Fruit fly (Drosophila melanogaster) S2 (cell line): Measurements from ENCODE around the gene Tom40.

Source experiments
- CG8478 ChIP-seq: fragments of >200 bp; optimal IDR thresholded peaks from 2 replicates; lab custom pipeline; 2018
- CTCF ChIP-seq, 2 experiments: fragments of >200 bp; optimal IDR thresholded peaks; 2 replicates each; lab custom pipeline; 2018

Tom40 gene

dm6 chrX:7709708-7710438 lies 26.8 kb upstream of the Tom40 start:
- no peak for TF ChIP-seq CG8478

dm6 chrX:7710439-7711154 lies 26.1 kb upstream of the Tom40 start:
- TF ChIP-seq CG8478 = no peak
- TF ChIP-seq CTCF (optimal IDR thresholded peaks at IDR 0.05; lab: Kevin White, UChicago) = peak; percentile 96

DNA sequence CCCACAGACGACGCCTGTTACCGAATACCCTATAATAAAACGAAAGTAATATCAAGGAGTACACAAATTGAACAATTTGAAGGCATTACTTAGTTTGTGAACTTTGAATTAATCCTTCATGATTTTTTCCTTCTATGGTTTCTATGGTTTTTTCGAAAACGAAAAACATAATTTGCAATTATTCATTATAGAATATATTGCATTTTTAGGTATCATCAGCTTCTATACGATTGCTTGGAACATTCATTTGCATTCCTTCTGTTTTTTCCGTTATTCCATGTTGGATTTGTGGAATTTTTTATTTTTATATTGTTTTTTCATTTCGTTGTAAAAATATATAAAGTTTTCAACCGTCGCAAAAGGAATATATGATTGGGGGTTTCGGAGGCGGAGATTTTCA lies 21.3 kb upstream of the Tom40 start:
- TF ChIP-seq CTCF (optimal IDR thresholded peaks at IDR 0.05; lab: Kevin White, UChicago) (no peak), CG8478 (no peak)

dm6 chrX:7717832-7718231 lies 18.9 kb upstream of the Tom40 start, which contains the start of gene CG15478:
TSS of gene CG15478 (minus strand) at chrX:7717932.
- TF ChIP-seq CTCF (optimal IDR thresholded peaks at IDR 0.05; lab: Kevin White, UChicago) = no peak
- TF ChIP-seq CG8478 = no peak

DNA sequence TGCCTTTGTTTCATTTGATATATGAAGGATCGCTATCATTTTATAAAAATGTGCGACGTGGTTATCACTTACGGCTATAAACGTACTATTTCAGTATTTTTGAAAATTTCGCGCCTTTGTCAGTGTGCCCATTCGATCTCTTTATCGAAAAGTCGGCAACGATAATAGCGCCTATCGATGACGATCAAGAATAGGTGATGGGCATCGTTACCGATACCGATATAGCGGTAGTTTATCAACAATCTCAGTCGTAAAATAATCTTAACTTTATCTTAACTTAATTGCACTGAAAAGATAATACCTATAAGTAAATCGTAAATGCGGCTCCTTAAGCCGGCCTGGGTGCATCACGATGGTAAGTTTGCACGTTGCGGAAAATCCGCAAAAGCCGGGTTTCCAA lies 14.8 kb upstream of the Tom40 start, which contains the start of gene Hira:
TSS of gene Hira (plus strand) at position 215 of the 400 bp plus-strand sequence.
- no peak for TF ChIP-seq CG8478
- TF ChIP-seq CTCF (optimal IDR thresholded peaks at IDR 0.05; lab: Kevin White, UChicago) = peak in 1 of 2 experiments; percentile 19

- no peak for TF ChIP-seq CG8478
- TF ChIP-seq CTCF (optimal IDR thresholded peaks at IDR 0.05; lab: Kevin White, UChicago) = no peak
Measured at dm6 chrX:7728251-7729164, 8.2 kb upstream of the Tom40 start, which contains the start of the genes NELF-B and CG12155. TSS of gene NELF-B (minus strand) at chrX:7728361. TSS of gene CG12155 (plus strand) at chrX:7728755.

- TF ChIP-seq CG8478 (no peak), CTCF (optimal IDR thresholded peaks at IDR 0.05; lab: Kevin White, UChicago) (no peak)
Measured at dm6 chrX:7734131-7734930, 2.4 kb upstream of the Tom40 start, which contains the start of the genes Pdp and Rab39. TSS of gene Pdp (minus strand) at chrX:7734651. TSS of gene Rab39 (plus strand) at chrX:7734923.

- TF ChIP-seq CG8478 (no peak), CTCF (optimal IDR thresholded peaks at IDR 0.05; lab: Kevin White, UChicago) (no peak)
Measured at dm6 chrX:7735262-7735661, 1.4 kb upstream of the Tom40 start.

dm6 chrX:7737156-7737771 lies 571 bp downstream of the Tom40 start:
- no peak for TF ChIP-seq CG8478
- no peak for TF ChIP-seq CTCF (optimal IDR thresholded peaks at IDR 0.05; lab: Kevin White, UChicago)

DNA sequence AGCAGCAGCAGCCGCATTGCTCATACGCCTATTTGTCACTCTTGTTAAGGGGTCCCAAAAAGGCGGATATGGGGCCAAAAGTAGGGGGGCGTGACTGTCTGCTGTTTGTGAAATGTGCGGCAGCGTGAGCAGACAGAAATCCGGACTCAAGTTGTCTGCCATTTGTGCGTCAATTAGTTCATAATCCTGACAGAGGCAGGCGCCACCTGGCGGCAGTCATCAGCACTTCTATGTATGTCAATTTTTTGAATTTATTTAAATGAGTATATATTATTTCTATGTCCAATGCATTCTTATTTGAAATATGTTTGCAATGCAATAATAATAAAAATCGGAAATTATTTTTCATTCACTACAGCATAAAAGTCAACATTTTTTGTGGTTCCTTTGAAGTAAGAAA lies 7.3 kb downstream of the Tom40 start:
- TF ChIP-seq CG8478 (no peak), CTCF (optimal IDR thresholded peaks at IDR 0.05; lab: Kevin White, UChicago) (peak; percentile 76)

- TF ChIP-seq CTCF (optimal IDR thresholded peaks at IDR 0.05; lab: Kevin White, UChicago) = no peak
- TF ChIP-seq CG8478 = no peak
Measured at dm6 chrX:7746342-7746741, 9.6 kb downstream of the Tom40 start.

DNA sequence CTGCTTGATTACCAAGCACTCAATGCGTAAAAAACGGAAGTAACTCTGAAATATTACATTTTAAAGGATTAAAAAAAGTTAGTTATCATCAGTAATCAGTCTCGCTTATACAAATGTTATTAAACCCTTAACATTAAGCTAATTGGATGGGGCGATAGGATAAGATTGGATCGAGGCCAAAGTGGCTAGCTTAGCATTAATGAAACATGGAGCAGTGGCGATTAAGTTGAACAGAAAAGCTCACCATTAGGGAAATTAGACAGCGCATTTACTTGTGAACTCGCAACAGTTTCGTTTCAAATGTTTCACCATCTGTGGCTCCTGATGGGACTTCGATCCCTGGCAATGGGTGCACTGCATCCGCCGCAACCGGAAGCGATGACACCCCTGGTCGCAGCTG lies 28.0 kb downstream of the Tom40 start, which contains the start of gene Ir7a:
TSS of gene Ir7a (plus strand) at position 301 of the 400 bp plus-strand sequence.
- TF ChIP-seq CG8478 (no peak), CTCF (optimal IDR thresholded peaks at IDR 0.05; lab: Kevin White, UChicago) (no peak)

dm6 chrX:7768147-7768787 lies 31.6 kb downstream of the Tom40 start, which contains the start of gene CG34338:
TSS of gene CG34338 (plus strand) at chrX:7768737.
- TF ChIP-seq CTCF (optimal IDR thresholded peaks at IDR 0.05; lab: Kevin White, UChicago) = no peak
- TF ChIP-seq CG8478 = no peak
